Worm (Caenorhabditis elegans) whole organism, L2 larva: ENCODE data around the gene Y53G8AR.1.

ENCODE experiments used
- F13H6.1 ChIP-seq: sonication (generic microtip); optimal IDR thresholded peaks from 2 replicates; lab custom pipeline; 2016; ENCODE audit warnings: missing genetic modification characterization, missing compliant biosample characterization
- ZK546.5 ChIP-seq: sonication (generic microtip); optimal IDR thresholded peaks from 2 replicates; lab custom pipeline; 2017; ENCODE audit warnings: missing biosample characterization, missing genetic modification characterization
- alr-1 ChIP-seq: fragments of 150-350 bp; optimal IDR thresholded peaks from 2 replicates; lab custom pipeline; 2014; ENCODE audit warnings: missing biosample characterization, missing genetic modification characterization
- ama-1 ChIP-seq: fragments of 150-350 bp; optimal IDR thresholded peaks from 2 replicates; lab custom pipeline; 2018; ENCODE audit warnings: inconsistent platforms
- blmp-1 ChIP-seq: sonication (generic microtip); optimal IDR thresholded peaks from 2 replicates; lab custom pipeline; 2017; ENCODE audit warnings: missing genetic modification characterization, mild to moderate bottlenecking, missing compliant biosample characterization, antibody characterized with exemption, moderate library complexity; ENCODE audit not compliant: insufficient read depth
- crh-2 ChIP-seq: sonication (generic microtip); optimal IDR thresholded peaks from 2 replicates; lab custom pipeline; 2017; ENCODE audit warnings: missing biosample characterization, missing genetic modification characterization
- dmd-4 ChIP-seq: sonication (generic microtip); optimal IDR thresholded peaks from 2 replicates; lab custom pipeline; 2017; ENCODE audit warnings: missing biosample characterization, missing genetic modification characterization
- egl-27 ChIP-seq: sonication (generic microtip); optimal IDR thresholded peaks from 3 replicates; lab custom pipeline; 2017; ENCODE audit warnings: missing biosample characterization, missing genetic modification reagents, missing genetic modification characterization
- elt-1 ChIP-seq: fragments of 150-350 bp; optimal IDR thresholded peaks from 2 replicates; lab custom pipeline; 2014; ENCODE audit warnings: missing biosample characterization, missing genetic modification characterization
- elt-3 ChIP-seq: sonication (generic microtip); optimal IDR thresholded peaks from 2 replicates; lab custom pipeline; 2017; ENCODE audit warnings: missing biosample characterization, missing genetic modification characterization
- fos-1 ChIP-seq: fragments of 150-350 bp; optimal IDR thresholded peaks from 2 replicates; lab custom pipeline; 2014; ENCODE audit warnings: missing biosample characterization, missing genetic modification characterization
- gmeb-1 ChIP-seq: fragments of 150-350 bp; optimal IDR thresholded peaks from 2 replicates; lab custom pipeline; 2014; ENCODE audit warnings: missing biosample characterization, missing genetic modification characterization
- lin-13 ChIP-seq: fragments of 150-350 bp; optimal IDR thresholded peaks from 2 replicates; lab custom pipeline; 2014; ENCODE audit warnings: missing biosample characterization, missing genetic modification reagents, missing genetic modification characterization
- lsy-2 ChIP-seq, 2 experiments: fragments of 150-350 bp in 1 of 2; sonication (generic microtip) in 1 of 2; optimal IDR thresholded peaks; 2 replicates each; lab custom pipeline; 2014 to 2017; ENCODE audit warnings: missing biosample characterization in 2 of 2, missing genetic modification characterization in 2 of 2
- mbf-1 ChIP-seq: sonication (generic microtip); optimal IDR thresholded peaks from 2 replicates; lab custom pipeline; 2017; ENCODE audit warnings: missing biosample characterization, missing genetic modification characterization
- nhr-10 ChIP-seq: sonication (generic microtip); optimal IDR thresholded peaks from 2 replicates; lab custom pipeline; 2017; ENCODE audit warnings: missing biosample characterization, missing genetic modification characterization
- nhr-11 ChIP-seq: fragments of 150-350 bp; optimal IDR thresholded peaks from 2 replicates; lab custom pipeline; 2014; ENCODE audit warnings: missing biosample characterization, missing genetic modification characterization
- nhr-12 ChIP-seq: fragments of 150-350 bp; optimal IDR thresholded peaks from 2 replicates; lab custom pipeline; 2014; ENCODE audit warnings: missing biosample characterization, missing genetic modification characterization
- nhr-21 ChIP-seq: fragments of 150-350 bp; optimal IDR thresholded peaks from 2 replicates; lab custom pipeline; 2014; ENCODE audit warnings: missing biosample characterization, missing genetic modification characterization
- nhr-23 ChIP-seq: fragments of 150-350 bp; optimal IDR thresholded peaks from 2 replicates; lab custom pipeline; 2014; ENCODE audit warnings: missing biosample characterization, missing genetic modification reagents, missing genetic modification characterization
- nhr-237 ChIP-seq: fragments of 150-350 bp; optimal IDR thresholded peaks from 2 replicates; lab custom pipeline; 2014; ENCODE audit warnings: missing biosample characterization, missing genetic modification characterization
- nhr-25 ChIP-seq: fragments of 150-350 bp; sonication (generic microtip); optimal IDR thresholded peaks from 3 replicates; lab custom pipeline; 2014; ENCODE audit warnings: missing biosample characterization, missing genetic modification characterization
- nhr-77 ChIP-seq: fragments of 150-350 bp; optimal IDR thresholded peaks from 2 replicates; lab custom pipeline; 2014; ENCODE audit warnings: missing biosample characterization, missing genetic modification characterization
- peb-1 ChIP-seq: fragments of 150-350 bp; optimal IDR thresholded peaks from 2 replicates; lab custom pipeline; 2014; ENCODE audit warnings: missing biosample characterization, missing genetic modification characterization
- sem-4 ChIP-seq: fragments of 150-350 bp; optimal IDR thresholded peaks from 2 replicates; lab custom pipeline; 2014; ENCODE audit warnings: missing biosample characterization, missing genetic modification reagents, missing genetic modification characterization
- sma-3 ChIP-seq: sonication (generic microtip); optimal IDR thresholded peaks from 2 replicates; lab custom pipeline; 2016; ENCODE audit warnings: missing genetic modification reagents, missing genetic modification characterization, missing compliant biosample characterization
- sma-9 ChIP-seq, 2 experiments: fragments of 150-350 bp in 1 of 2; sonication (generic microtip) in 1 of 2; optimal IDR thresholded peaks; 2 replicates each; lab custom pipeline; 2014 to 2016; ENCODE audit warnings: missing genetic modification characterization in 2 of 2, mild to moderate bottlenecking in 1 of 2, missing biosample characterization in 1 of 2, missing compliant biosample characterization in 1 of 2, missing genetic modification reagents in 1 of 2, moderate library complexity in 1 of 2
- snpc-4 ChIP-seq: fragments of 150-350 bp; optimal IDR thresholded peaks from 2 replicates; lab custom pipeline; 2014; ENCODE audit warnings: missing biosample characterization, missing genetic modification characterization
- unc-62 ChIP-seq: fragments of 150-350 bp; optimal IDR thresholded peaks from 2 replicates; lab custom pipeline; 2014; ENCODE audit warnings: missing biosample characterization, missing genetic modification reagents, missing genetic modification characterization
- zag-1 ChIP-seq: fragments of 150-350 bp; optimal IDR thresholded peaks from 2 replicates; lab custom pipeline; 2014; ENCODE audit warnings: missing biosample characterization, missing genetic modification characterization
- ztf-11 ChIP-seq: sonication (generic microtip); optimal IDR thresholded peaks from 2 replicates; lab custom pipeline; 2017; ENCODE audit warnings: missing biosample characterization, missing genetic modification characterization
- ztf-4 ChIP-seq: fragments of 150-350 bp; optimal IDR thresholded peaks from 2 replicates; lab custom pipeline; 2014; ENCODE audit warnings: missing biosample characterization, missing genetic modification characterization

Gene Y53G8AR.1

DNA sequence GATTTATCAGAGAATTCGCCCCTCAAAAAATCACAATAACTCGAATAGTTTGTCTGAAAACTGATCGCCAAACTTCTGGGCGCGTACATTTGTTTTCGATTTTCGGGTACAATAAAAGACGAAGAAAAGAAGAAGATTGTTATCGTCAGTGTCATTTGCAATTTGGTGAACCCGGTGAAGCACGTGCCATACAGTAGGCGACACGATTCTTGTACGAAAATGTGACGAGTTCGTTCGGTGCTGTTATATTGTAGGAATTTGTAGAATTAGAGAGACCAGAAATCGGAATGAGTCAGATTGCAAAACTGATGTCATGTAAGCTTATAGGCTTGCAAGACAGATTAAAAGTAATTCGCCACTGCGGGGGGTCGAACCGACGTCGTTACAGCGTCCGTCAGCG lies 34.9 kb downstream of the Y53G8AR.1 start:
- TF ChIP-seq mbf-1 (tag; lab: Kevin White, UChicago) (no peak), sma-9 (GFP tag; optimal IDR thresholded peaks at IDR 0.05; lab: Kevin White, UChicago) (peak; percentile 27), sma-9 (tag; optimal IDR thresholded peaks at IDR 0.05; lab: Kevin White, UChicago) (no peak), nhr-25 (peak; percentile 61), sma-3 (GFP tag; lab: Kevin White, UChicago) (peak; percentile 22)

- TF ChIP-seq gmeb-1 (peak; percentile 18), nhr-23 (tag; lab: Kevin White, UChicago) (no peak), elt-3 (tag; lab: Kevin White, UChicago) (no peak), sma-3 (GFP tag; lab: Kevin White, UChicago) (peak; percentile 22), snpc-4 (tag; lab: Kevin White, UChicago) (no peak), nhr-21 (tag; lab: Kevin White, UChicago) (no peak), crh-2 (tag; lab: Kevin White, UChicago) (peak; percentile 19), ztf-4 (no peak), fos-1 (peak; percentile 90), nhr-12 (no peak), unc-62 (GFP tag; lab: Kevin White, UChicago) (no peak), sma-9 (GFP tag; optimal IDR thresholded peaks at IDR 0.05; lab: Kevin White, UChicago) (peak; percentile 66), sma-9 (tag; optimal IDR thresholded peaks at IDR 0.05; lab: Kevin White, UChicago) (no peak), peb-1 (tag; lab: Kevin White, UChicago) (no peak), egl-27 (tag; lab: Kevin White, UChicago) (peak; percentile 57)
Measured at ce11 chrIII:3370054-3370453, 37.2 kb downstream of the Y53G8AR.1 start, which contains the start of gene prk-2. Gene prk-2 (minus strand): TSS chrIII:3370209.

- TF ChIP-seq nhr-237 (tag; lab: Kevin White, UChicago) = no peak
- no peak for TF ChIP-seq lsy-2 (tag; optimal IDR thresholded peaks at IDR 0.05; lab: Kevin White, UChicago)
- no peak for TF ChIP-seq F13H6.1 (tag; lab: Kevin White, UChicago)
- peak; percentile 23 for TF ChIP-seq fos-1
Measured at ce11 chrIII:3370770-3371169, 37.9 kb downstream of the Y53G8AR.1 start.

DNA sequence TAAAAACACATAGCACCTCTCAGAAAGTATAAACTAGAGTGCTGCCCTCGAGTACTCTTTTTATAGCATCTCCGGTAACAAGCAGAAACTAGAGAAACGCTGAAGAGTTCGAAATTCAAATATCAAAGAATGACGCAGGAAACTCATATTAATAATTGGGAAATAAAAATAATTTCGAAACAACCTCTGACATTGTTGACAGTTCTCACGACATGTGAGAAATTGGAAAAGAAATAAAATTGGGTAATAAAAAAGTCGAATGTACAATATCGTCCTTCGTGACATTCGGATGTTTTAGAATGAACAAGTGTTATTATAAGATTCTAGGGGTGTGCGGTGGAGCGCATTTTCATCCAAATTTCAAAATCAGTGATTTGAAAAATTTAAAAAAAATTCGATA lies 39.4 kb downstream of the Y53G8AR.1 start:
- TF ChIP-seq nhr-10 (tag; lab: Kevin White, UChicago) (no peak), ZK546.5 (tag; lab: Kevin White, UChicago) (no peak)
- TF ChIP-seq, all 48 proteins: peak for 0

DNA sequence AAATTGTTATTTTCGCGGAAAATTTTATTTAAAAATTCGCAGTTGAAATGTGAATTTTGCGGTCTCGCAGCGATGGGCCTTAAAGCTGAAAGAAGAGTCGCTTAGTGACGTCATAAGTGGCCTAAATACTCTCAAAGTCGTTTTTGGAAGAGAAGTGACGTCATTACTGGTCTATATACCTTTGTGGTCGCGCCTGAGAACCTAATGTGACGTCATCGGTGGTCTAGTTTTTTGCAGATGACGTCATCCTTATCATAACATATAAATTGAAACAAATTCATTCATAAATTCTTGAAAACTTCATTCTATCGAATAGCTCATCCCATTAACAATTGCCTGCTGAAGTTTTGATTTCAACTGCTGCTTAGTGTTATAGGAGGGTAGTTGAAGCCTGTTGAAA lies 44.3 kb downstream of the Y53G8AR.1 start:
- TF ChIP-seq nhr-77 (tag; lab: Kevin White, UChicago) = no peak
- TF ChIP-seq elt-1 (tag; lab: Kevin White, UChicago) = no peak
- no peak for TF ChIP-seq ztf-4
- no peak for TF ChIP-seq nhr-21 (tag; lab: Kevin White, UChicago)

DNA sequence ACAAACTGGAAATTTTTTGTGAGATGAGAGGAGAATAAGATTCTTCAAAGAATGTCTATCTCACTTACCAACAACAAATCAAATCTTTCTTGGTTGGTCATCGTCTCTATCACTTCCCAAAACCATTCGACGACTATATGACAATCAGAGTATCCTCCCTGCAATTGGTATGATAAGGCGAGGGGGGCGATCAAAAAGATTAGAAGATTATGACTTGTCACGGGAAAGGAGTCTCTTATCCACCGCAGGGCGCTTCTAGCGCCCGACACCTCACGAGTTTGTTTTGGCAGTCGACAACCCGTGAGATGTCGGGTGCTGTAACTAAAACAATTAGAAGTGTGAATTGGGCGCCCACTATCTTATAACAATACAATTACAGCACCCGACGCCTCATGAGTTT lies 44.9 kb downstream of the Y53G8AR.1 start:
- TF ChIP-seq sma-9 (GFP tag; optimal IDR thresholded peaks at IDR 0.05; lab: Kevin White, UChicago) (peak; percentile 37), sma-9 (tag; optimal IDR thresholded peaks at IDR 0.05; lab: Kevin White, UChicago) (no peak), blmp-1 (tag; lab: Kevin White, UChicago) (peak; percentile 24), snpc-4 (tag; lab: Kevin White, UChicago) (peak; percentile 91), dmd-4 (tag; lab: Kevin White, UChicago) (no peak), lin-13 (GFP tag; lab: Kevin White, UChicago) (peak; percentile 48), gmeb-1 (peak; percentile 16), sma-3 (GFP tag; lab: Kevin White, UChicago) (peak; percentile 46), sem-4 (no peak), nhr-21 (tag; lab: Kevin White, UChicago) (peak; percentile 42), nhr-11 (tag; lab: Kevin White, UChicago) (no peak)
- TF ChIP-seq, all 48 proteins: peak for 7

DNA sequence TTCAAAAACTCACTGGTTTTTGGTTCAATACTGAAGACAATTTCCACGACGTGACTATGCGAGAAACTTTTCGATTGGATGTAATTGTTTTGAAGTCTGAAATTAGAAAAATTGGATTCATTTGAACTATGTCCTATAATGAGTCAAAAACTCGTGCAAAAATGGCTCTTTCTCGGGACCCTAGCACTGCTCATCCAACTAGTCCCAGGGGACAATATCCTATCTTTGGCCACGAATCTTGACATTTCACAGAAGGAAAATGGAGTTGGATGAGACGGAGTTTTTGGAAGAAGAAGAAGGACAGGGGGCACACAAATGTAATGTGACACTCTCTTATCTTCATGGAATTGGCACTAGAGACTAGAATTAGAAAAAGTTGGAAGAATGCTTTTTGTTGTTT lies 49.0 kb downstream of the Y53G8AR.1 start:
- no peak for TF ChIP-seq ztf-4
- TF ChIP-seq ama-1 (lab: Kevin White, UChicago) = no peak
- no peak for TF ChIP-seq alr-1 (tag; lab: Kevin White, UChicago)
- TF ChIP-seq zag-1 (tag; lab: Kevin White, UChicago) = peak; percentile 14
- TF ChIP-seq ztf-11 (tag; lab: Kevin White, UChicago) = no peak
- TF ChIP-seq lsy-2 (tag; optimal IDR thresholded peaks at IDR 0.05; lab: Kevin White, UChicago) = no peak
- TF ChIP-seq F13H6.1 (tag; lab: Kevin White, UChicago) = no peak
- TF ChIP-seq egl-27 (tag; lab: Kevin White, UChicago) = no peak
- TF ChIP-seq snpc-4 (tag; lab: Kevin White, UChicago) = peak; percentile 12
- no peak for TF ChIP-seq dmd-4 (tag; lab: Kevin White, UChicago)
- no peak for TF ChIP-seq lin-13 (GFP tag; lab: Kevin White, UChicago)
- TF ChIP-seq gmeb-1 = no peak
